Fruit fly (Drosophila melanogaster): ENCODE data around the gene CG42763.

The CG42763 gene

dm6 chr2L:8103073-8103472 lies 41.8 kb downstream of the CG42763 start:
- peak; percentile 83 for TF ChIP-seq pan (optimal IDR thresholded peaks at IDR 0.05)
- no peak for TF ChIP-seq Abd-B (GFP tag; optimal IDR thresholded peaks at IDR 0.05)

DNA sequence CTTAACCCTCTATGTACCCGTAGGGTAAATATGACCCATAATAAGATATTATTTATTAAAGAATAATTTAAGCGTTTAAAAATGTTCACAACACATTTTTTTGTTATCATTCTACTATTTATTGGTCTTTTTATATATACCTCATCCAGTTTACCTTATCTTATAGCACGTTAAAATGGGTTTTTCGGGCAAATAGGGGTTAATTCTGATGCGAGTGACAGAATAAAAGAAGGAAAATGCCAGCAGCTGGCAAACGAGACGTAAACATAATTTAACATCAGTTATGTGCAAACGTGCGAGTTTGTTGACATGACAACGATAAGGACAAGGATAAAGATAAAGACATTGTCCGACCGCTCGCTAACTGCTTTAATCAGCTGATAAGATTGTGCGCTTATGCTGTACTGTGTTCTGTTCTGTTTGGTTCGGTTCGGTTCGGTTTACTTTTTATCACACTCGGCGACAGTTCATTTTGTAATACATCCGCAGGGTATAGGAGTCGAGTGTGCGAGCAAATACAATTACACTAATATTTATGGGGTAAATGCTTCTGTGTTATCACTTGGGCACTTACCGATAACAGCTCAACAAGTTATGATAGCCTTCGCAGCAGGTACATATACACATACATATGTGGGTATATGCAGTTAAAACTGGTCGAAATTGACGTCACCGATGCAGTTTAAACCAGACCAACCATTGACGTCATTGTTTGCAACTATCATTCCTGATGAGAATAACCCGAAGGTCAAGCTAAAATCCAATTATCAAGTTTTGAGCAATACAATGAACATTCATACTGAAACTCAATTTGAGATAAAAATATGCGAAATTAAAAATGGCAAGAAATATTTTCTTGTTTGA lies 44.2 kb downstream of the CG42763 start:
- TF ChIP-seq Jra (GFP tag; optimal IDR thresholded peaks at IDR 0.05) (peak; percentile 33), HLH106 (tag; optimal IDR thresholded peaks at IDR 0.05) (peak; percentile 56), h (GFP tag; optimal IDR thresholded peaks at IDR 0.05) (peak; percentile 69), pan (optimal IDR thresholded peaks at IDR 0.05) (no peak), Vsx2 (GFP tag; optimal IDR thresholded peaks at IDR 0.05; ENCODE audit: partially characterized antibody) (no peak), N (GFP tag; optimal IDR thresholded peaks at IDR 0.05) (no peak), dsf (GFP tag; optimal IDR thresholded peaks at IDR 0.05; ENCODE audit: borderline replicate concordance) (no peak), Hnf4 (GFP tag; optimal IDR thresholded peaks at IDR 0.05) (peak; percentile 21), br (GFP tag; optimal IDR thresholded peaks at IDR 0.05) (peak; percentile 27), Hr83 (GFP tag; optimal IDR thresholded peaks at IDR 0.05; ENCODE audit: poor library complexity, severe bottlenecking) (no peak), dmrt93B (GFP tag; optimal IDR thresholded peaks at IDR 0.05) (peak; percentile 14), foxo (GFP tag; optimal IDR thresholded peaks at IDR 0.05) (peak in 1 of 2 experiments; percentile 2), Rel (GFP tag; optimal IDR thresholded peaks at IDR 0.05) (no peak), Rel (tag; optimal IDR thresholded peaks at IDR 0.05) (peak; percentile 47), brk (GFP tag; optimal IDR thresholded peaks at IDR 0.05) (peak; percentile 28), Sp1 (GFP tag; optimal IDR thresholded peaks at IDR 0.05) (peak; percentile 35), OdsH (GFP tag; optimal IDR thresholded peaks at IDR 0.05) (peak; percentile 19), sage (GFP tag; optimal IDR thresholded peaks at IDR 0.05) (peak; percentile 27), Dif (GFP tag; optimal IDR thresholded peaks at IDR 0.05; ENCODE audit: partially characterized antibody) (no peak), fru (GFP tag; optimal IDR thresholded peaks at IDR 0.05) (peak; percentile 28)

dm6 chr2L:8099615-8100375 lies 45.1 kb downstream of the CG42763 start:
- no peak for TF ChIP-seq lola (GFP tag; optimal IDR thresholded peaks at IDR 0.05)
- no peak for TF ChIP-seq Hr83 (GFP tag; optimal IDR thresholded peaks at IDR 0.05; ENCODE audit: poor library complexity, severe bottlenecking)
- TF ChIP-seq Mio (GFP tag; optimal IDR thresholded peaks at IDR 0.05), result no peak
- TF ChIP-seq ey (GFP tag; optimal IDR thresholded peaks at IDR 0.05), result no peak
- no peak for TF ChIP-seq CG32264 (GFP tag; optimal IDR thresholded peaks at IDR 0.05)
- TF ChIP-seq OdsH (GFP tag; optimal IDR thresholded peaks at IDR 0.05), result no peak
- TF ChIP-seq dl (GFP tag; optimal IDR thresholded peaks at IDR 0.05; ENCODE audit: insufficient read depth in 1 of 2, partially characterized antibody in 2 of 2), result no peak
- peak; percentile 9 for TF ChIP-seq fru (GFP tag; optimal IDR thresholded peaks at IDR 0.05)
- no peak for TF ChIP-seq Rel (GFP tag; optimal IDR thresholded peaks at IDR 0.05)
- TF ChIP-seq Rel (tag; optimal IDR thresholded peaks at IDR 0.05), result peak; percentile 66
- no peak for TF ChIP-seq sv (GFP tag; optimal IDR thresholded peaks at IDR 0.05)
- no peak for TF ChIP-seq foxo (GFP tag; optimal IDR thresholded peaks at IDR 0.05)

DNA sequence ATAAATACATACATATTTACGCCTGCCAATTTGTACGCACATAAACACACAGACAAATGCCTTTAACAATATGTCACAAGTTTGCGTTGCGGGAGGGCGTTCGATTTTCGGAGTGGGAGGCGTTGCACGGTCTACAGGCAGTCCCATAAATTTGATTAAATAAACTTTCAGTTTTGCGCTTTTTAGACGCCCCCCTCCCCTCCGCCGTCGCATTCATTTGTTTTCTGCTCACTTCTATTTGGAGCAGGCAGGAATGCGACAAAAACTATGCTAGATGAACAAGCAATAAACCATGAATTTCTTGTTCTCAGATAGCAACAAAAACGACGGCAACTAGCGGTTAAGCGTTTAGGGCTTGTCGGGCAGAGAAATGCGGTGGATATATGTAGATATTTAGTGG lies 45.9 kb downstream of the CG42763 start:
- TF ChIP-seq Jra (GFP tag; optimal IDR thresholded peaks at IDR 0.05) (no peak), HLH106 (tag; optimal IDR thresholded peaks at IDR 0.05) (no peak), Hr83 (GFP tag; optimal IDR thresholded peaks at IDR 0.05; ENCODE audit: poor library complexity, severe bottlenecking) (no peak), fru (GFP tag; optimal IDR thresholded peaks at IDR 0.05) (no peak), pan (optimal IDR thresholded peaks at IDR 0.05) (no peak), jim (GFP tag; optimal IDR thresholded peaks at IDR 0.05) (no peak), rgr (GFP tag; optimal IDR thresholded peaks at IDR 0.05) (no peak), Dfd (GFP tag; optimal IDR thresholded peaks at IDR 0.05) (no peak), Sp1 (GFP tag; optimal IDR thresholded peaks at IDR 0.05) (no peak), Mio (GFP tag; optimal IDR thresholded peaks at IDR 0.05) (no peak), Abd-B (GFP tag; optimal IDR thresholded peaks at IDR 0.05) (no peak), Dif (GFP tag; optimal IDR thresholded peaks at IDR 0.05; ENCODE audit: partially characterized antibody) (no peak), CG32264 (GFP tag; optimal IDR thresholded peaks at IDR 0.05) (no peak), dl (GFP tag; optimal IDR thresholded peaks at IDR 0.05; ENCODE audit: insufficient read depth in 1 of 2, partially characterized antibody in 2 of 2) (no peak), dmrt93B (GFP tag; optimal IDR thresholded peaks at IDR 0.05) (no peak), psq (GFP tag; optimal IDR thresholded peaks at IDR 0.05) (no peak), foxo (GFP tag; optimal IDR thresholded peaks at IDR 0.05) (no peak), Vsx2 (GFP tag; optimal IDR thresholded peaks at IDR 0.05; ENCODE audit: partially characterized antibody) (no peak), sv (GFP tag; optimal IDR thresholded peaks at IDR 0.05) (no peak), brk (GFP tag; optimal IDR thresholded peaks at IDR 0.05) (no peak)

Measured in whole organism, wandering third instar larva.